Fruit fly (Drosophila melanogaster): Measurements from ENCODE around the gene CG5882.

Gene CG5882

dm6 chr3R:27159870-27160269, 41.4 kb downstream of the CG5882 start:
- TF ChIP-seq CTCF (optimal IDR thresholded peaks at IDR 0.05) = no peak

- TF ChIP-seq CG8478 (optimal IDR thresholded peaks at IDR 0.05) (no peak), CTCF (optimal IDR thresholded peaks at IDR 0.05) (no peak)
These were observed 42.4 kb downstream of the CG5882 start, which contains the start of gene CG5909 for dm6 chr3R:27160858-27161257. Gene CG5909 (plus strand): TSS chr3R:27161158.

dm6 chr3R:27162824-27163223, 44.4 kb downstream of the CG5882 start, which contains the start of gene ppk31:
Gene ppk31 (plus strand): TSS chr3R:27163124.
- TF ChIP-seq CTCF (optimal IDR thresholded peaks at IDR 0.05) = no peak
- TF ChIP-seq CG8478 (optimal IDR thresholded peaks at IDR 0.05) = no peak

dm6 chr3R:27165416-27165982, 47.1 kb downstream of the CG5882 start, which contains the start of the genes CG34293 and spn-D:
Gene CG34293 (minus strand): TSS chr3R:27165575.
Gene spn-D (plus strand): TSS chr3R:27165716.
- TF ChIP-seq CTCF (optimal IDR thresholded peaks at IDR 0.05) (no peak), CG8478 (optimal IDR thresholded peaks at IDR 0.05) (no peak)

- TF ChIP-seq CG8478 (optimal IDR thresholded peaks at IDR 0.05) = no peak
- no peak for TF ChIP-seq CTCF (optimal IDR thresholded peaks at IDR 0.05)
These were observed 48.9 kb downstream of the CG5882 start for dm6 chr3R:27167350-27167749.

dm6 chr3R:27171153-27171552, 52.7 kb downstream of the CG5882 start:
- TF ChIP-seq CTCF (optimal IDR thresholded peaks at IDR 0.05) = no peak
- no peak for TF ChIP-seq CG8478 (optimal IDR thresholded peaks at IDR 0.05)

Measured in S2 (cell line).